Fruit fly (Drosophila melanogaster) whole organism, prepupa: Measurements from ENCODE around the gene Fign.

Experiments
- Blimp-1 ChIP-seq: fragments of 200-800 bp; sonication (Bioruptor generic); optimal IDR thresholded peaks from 3 replicates; lab custom pipeline; 2017; ENCODE audit warnings: missing biosample characterization, missing genetic modification characterization, mild to moderate bottlenecking, moderate library complexity, missing genetic modification reagents
- CG11902 ChIP-seq: fragments of 200-800 bp; sonication (Bioruptor generic); optimal IDR thresholded peaks from 3 replicates; lab custom pipeline; 2016; ENCODE audit warnings: missing biosample characterization, missing genetic modification characterization
- CG15336 ChIP-seq: fragments of 200-800 bp; sonication (Bioruptor generic); IDR thresholded peaks from 2 replicates; pipeline ENCODE4 v1.3.6; 2022; ENCODE audit warnings: missing biosample characterization, missing genetic modification characterization
- CG32006 ChIP-seq: fragments of 200-800 bp; sonication (Bioruptor generic); optimal IDR thresholded peaks from 3 replicates; lab custom pipeline; 2017; ENCODE audit warnings: missing biosample characterization, mild to moderate bottlenecking, missing genetic modification characterization
- CG4318 ChIP-seq: fragments of 200-800 bp; sonication (Bioruptor generic); optimal IDR thresholded peaks from 3 replicates; lab custom pipeline; 2017; ENCODE audit warnings: missing biosample characterization, mild to moderate bottlenecking, missing genetic modification characterization
- CG6276 ChIP-seq: fragments of 200-800 bp; sonication (Bioruptor generic); optimal IDR thresholded peaks from 2 replicates; lab custom pipeline; 2017; ENCODE audit warnings: missing biosample characterization, mild to moderate bottlenecking, missing genetic modification characterization
- CG6792 ChIP-seq: fragments of 200-800 bp; sonication (Bioruptor generic); optimal IDR thresholded peaks from 3 replicates; lab custom pipeline; 2016; ENCODE audit warnings: missing biosample characterization, missing genetic modification characterization
- CG6808 ChIP-seq: fragments of 200-800 bp; sonication (Bioruptor generic); optimal IDR thresholded peaks from 3 replicates; lab custom pipeline; 2017; ENCODE audit warnings: missing biosample characterization, missing genetic modification characterization, mild to moderate bottlenecking, moderate library complexity, missing genetic modification reagents
- CG6854 ChIP-seq: fragments of 200-800 bp; sonication (Bioruptor generic); optimal IDR thresholded peaks from 2 replicates; lab custom pipeline; 2017; ENCODE audit warnings: missing biosample characterization, mild to moderate bottlenecking, missing genetic modification characterization
- CG7368 ChIP-seq: fragments of 200-800 bp; sonication (Bioruptor generic); optimal IDR thresholded peaks from 3 replicates; lab custom pipeline; 2016; ENCODE audit warnings: missing biosample characterization, missing genetic modification characterization
- CG8119 ChIP-seq: fragments of 200-800 bp; sonication (Bioruptor generic); IDR thresholded peaks from 3 replicates; pipeline ENCODE4 v1.3.6; 2022; ENCODE audit warnings: missing biosample characterization, missing genetic modification characterization
- CG8319 ChIP-seq: fragments of 200-800 bp; sonication (Bioruptor generic); optimal IDR thresholded peaks from 3 replicates; lab custom pipeline; 2016; ENCODE audit warnings: missing biosample characterization, missing genetic modification characterization
- CG8632 ChIP-seq: fragments of 200-800 bp; sonication (Bioruptor generic); optimal IDR thresholded peaks from 3 replicates; lab custom pipeline; 2016; ENCODE audit warnings: missing biosample characterization, missing genetic modification characterization
- CG9139 ChIP-seq: fragments of 200-800 bp; sonication (Bioruptor generic); optimal IDR thresholded peaks from 3 replicates; lab custom pipeline; 2017; ENCODE audit warnings: missing biosample characterization, mild to moderate bottlenecking, missing genetic modification characterization
- Eip75B ChIP-seq: fragments of 200-800 bp; sonication (Bioruptor generic); optimal IDR thresholded peaks from 3 replicates; lab custom pipeline; 2016; ENCODE audit warnings: missing biosample characterization, missing genetic modification characterization
- Eip78C ChIP-seq: fragments of 200-800 bp; sonication (Bioruptor generic); peaks from one replicate; lab custom pipeline; 2016; ENCODE audit warnings: missing biosample characterization, missing genetic modification characterization
- Eip93F ChIP-seq: fragments of 200-800 bp; sonication (Bioruptor generic); optimal IDR thresholded peaks from 2 replicates; lab custom pipeline; 2016; ENCODE audit warnings: missing biosample characterization, mild to moderate bottlenecking, missing genetic modification characterization
- Ets21C ChIP-seq: fragments of 200-800 bp; sonication (Bioruptor generic); optimal IDR thresholded peaks from 3 replicates; lab custom pipeline; 2016; ENCODE audit warnings: missing biosample characterization, missing genetic modification characterization
- Hr38 ChIP-seq: sonication (Bioruptor generic); optimal IDR thresholded peaks from 2 replicates; lab custom pipeline; 2016; ENCODE audit warnings: missing biosample characterization, missing genetic modification characterization
- Hr39 ChIP-seq: fragments of 200-800 bp; sonication (Bioruptor generic); optimal IDR thresholded peaks from 2 replicates; lab custom pipeline; 2016; ENCODE audit warnings: missing biosample characterization, missing genetic modification characterization
- Lpt ChIP-seq: fragments of 200-800 bp; sonication (Bioruptor generic); optimal IDR thresholded peaks from 3 replicates; lab custom pipeline; 2016; ENCODE audit warnings: missing biosample characterization, missing genetic modification characterization
- Met ChIP-seq: fragments of 200-800 bp; sonication (Bioruptor generic); optimal IDR thresholded peaks from 3 replicates; lab custom pipeline; 2016; ENCODE audit warnings: missing biosample characterization, missing genetic modification characterization
- Smox ChIP-seq: fragments of 200-800 bp; sonication (Bioruptor generic); optimal IDR thresholded peaks from 3 replicates; lab custom pipeline; 2016; ENCODE audit warnings: missing biosample characterization, missing genetic modification characterization
- Sox102F ChIP-seq: fragments of 200-800 bp; sonication (Bioruptor generic); optimal IDR thresholded peaks from 2 replicates; lab custom pipeline; 2016; ENCODE audit warnings: missing biosample characterization, mild to moderate bottlenecking, missing genetic modification characterization
- Sox14 ChIP-seq: fragments of 200-800 bp; sonication (Bioruptor generic); optimal IDR thresholded peaks from 3 replicates; lab custom pipeline; 2016; ENCODE audit warnings: missing biosample characterization, missing genetic modification characterization
- Sox15 ChIP-seq: fragments of 200-800 bp; sonication (Bioruptor generic); optimal IDR thresholded peaks from 3 replicates; lab custom pipeline; 2016; ENCODE audit warnings: missing biosample characterization, missing genetic modification characterization
- achi ChIP-seq: fragments of 200-800 bp; sonication (Bioruptor generic); optimal IDR thresholded peaks from 3 replicates; lab custom pipeline; 2016; ENCODE audit warnings: missing biosample characterization, missing genetic modification characterization
- acj6 ChIP-seq: fragments of 200-800 bp; sonication (Bioruptor generic); optimal IDR thresholded peaks from 3 replicates; lab custom pipeline; 2016; ENCODE audit warnings: missing biosample characterization, missing genetic modification characterization
- dac ChIP-seq: fragments of 200-800 bp; sonication (Bioruptor generic); optimal IDR thresholded peaks from 2 replicates; lab custom pipeline; 2017; ENCODE audit warnings: missing biosample characterization, mild to moderate bottlenecking, missing genetic modification characterization
- dsx ChIP-seq: fragments of 200-800 bp; optimal IDR thresholded peaks from 3 replicates; lab custom pipeline; 2019; ENCODE audit warnings: missing biosample characterization, mild to moderate bottlenecking, missing genetic modification characterization, moderate library complexity; ENCODE audit not compliant: poor library complexity, severe bottlenecking
- eg ChIP-seq: fragments of 200-800 bp; sonication (Bioruptor generic); IDR thresholded peaks from 3 replicates; pipeline ENCODE4 v1.3.6; 2022; ENCODE audit warnings: missing biosample characterization, missing genetic modification characterization
- esn ChIP-seq: fragments of 200-800 bp; sonication (Bioruptor generic); optimal IDR thresholded peaks from 2 replicates; lab custom pipeline; 2016; ENCODE audit warnings: missing biosample characterization, mild to moderate bottlenecking, missing genetic modification characterization, moderate library complexity
- fd59A ChIP-seq: fragments of 200-800 bp; sonication (Bioruptor generic); optimal IDR thresholded peaks from 2 replicates; lab custom pipeline; 2017; ENCODE audit warnings: missing biosample characterization, mild to moderate bottlenecking, missing genetic modification characterization, missing genetic modification reagents
- fd85E ChIP-seq: fragments of 200-800 bp; sonication (Bioruptor generic); optimal IDR thresholded peaks from 3 replicates; lab custom pipeline; 2016; ENCODE audit warnings: missing biosample characterization, missing genetic modification characterization
- fkh ChIP-seq: fragments of 200-800 bp; sonication (Bioruptor generic); optimal IDR thresholded peaks from 3 replicates; lab custom pipeline; 2017; ENCODE audit warnings: missing biosample characterization, mild to moderate bottlenecking, missing genetic modification characterization, moderate library complexity
- lz ChIP-seq: fragments of 200-800 bp; sonication (Bioruptor generic); optimal IDR thresholded peaks from 3 replicates; lab custom pipeline; 2016; ENCODE audit warnings: missing biosample characterization, missing genetic modification characterization
- salr ChIP-seq, 2 experiments: fragments of 200-800 bp; sonication (Bioruptor generic); optimal IDR thresholded peaks; 3 replicates each; lab custom pipeline; 2016 to 2018; ENCODE audit warnings: missing biosample characterization in 2 of 2, missing genetic modification characterization in 2 of 2, mild to moderate bottlenecking in 1 of 2
- spab ChIP-seq: fragments of 200-800 bp; sonication (Bioruptor generic); optimal IDR thresholded peaks from 2 replicates; lab custom pipeline; 2017; ENCODE audit warnings: missing biosample characterization, mild to moderate bottlenecking, missing genetic modification characterization, missing genetic modification reagents
- svp ChIP-seq: fragments of 200-800 bp; sonication (Bioruptor generic); peaks from one replicate; lab custom pipeline; 2016; ENCODE audit warnings: missing biosample characterization, missing genetic modification characterization
- topi ChIP-seq: fragments of 200-800 bp; sonication (Bioruptor generic); optimal IDR thresholded peaks from 3 replicates; lab custom pipeline; 2016; ENCODE audit warnings: missing biosample characterization, missing genetic modification characterization
- vri ChIP-seq: fragments of 200-800 bp; sonication (Bioruptor generic); optimal IDR thresholded peaks from 3 replicates; lab custom pipeline; 2016; ENCODE audit warnings: missing biosample characterization, mild to moderate bottlenecking, missing genetic modification characterization

The Fign gene

DNA sequence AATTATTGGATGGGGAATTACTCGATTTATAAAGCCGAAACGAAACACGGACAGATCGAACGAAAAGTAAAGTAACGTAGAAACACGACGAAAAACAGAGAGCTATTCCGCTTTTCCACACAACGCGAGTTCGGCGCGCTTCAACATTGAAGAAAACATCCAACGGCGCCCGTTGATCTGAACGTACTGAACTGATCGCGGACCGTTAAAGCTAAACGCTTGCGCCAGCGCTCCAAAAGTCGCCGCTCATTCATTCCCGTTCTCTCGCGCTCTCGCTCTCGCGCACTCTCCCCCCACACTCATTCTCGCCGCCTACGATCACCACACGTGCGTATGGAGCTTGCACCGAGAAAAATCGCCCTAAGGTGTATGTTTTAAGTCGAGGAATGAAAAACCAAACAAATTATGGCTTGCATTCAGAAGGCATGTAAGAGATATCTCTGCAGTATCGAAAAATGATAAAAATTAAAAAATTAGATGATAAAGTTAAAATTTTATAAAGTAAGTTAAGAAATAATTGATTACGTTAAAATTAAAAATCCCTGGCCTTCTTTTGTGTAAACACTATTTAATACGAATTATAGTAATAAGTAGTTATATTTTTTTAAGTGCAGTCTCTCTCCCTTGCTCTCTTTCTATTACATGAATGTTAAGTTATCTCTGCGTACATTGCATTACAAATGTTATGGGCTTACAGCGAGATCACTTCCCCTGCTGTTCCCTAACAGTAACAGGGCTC lies 35.1 kb upstream of the Fign start, which contains the start of gene E23 (continued):
- TF ChIP-seq acj6 (GFP tag; lab: Kevin White, UChicago), result peak; percentile 99
- TF ChIP-seq spab (GFP tag; lab: Kevin White, UChicago), result peak; percentile 97
- TF ChIP-seq CG6792 (GFP tag; lab: Kevin White, UChicago), result peak; percentile 98
- TF ChIP-seq fkh (GFP tag; lab: Kevin White, UChicago), result peak; percentile 98
- peak; percentile 96 for TF ChIP-seq Sox15
- peak; percentile 97 for TF ChIP-seq Eip93F (GFP tag; lab: Kevin White, UChicago)
- peak; percentile 98 for TF ChIP-seq Smox (GFP tag; lab: Kevin White, UChicago)
- peak; percentile 97 for TF ChIP-seq dsx (GFP tag; lab: Kevin White, UChicago)
- TF ChIP-seq Lpt, result peak; percentile 98
- TF ChIP-seq topi (GFP tag; lab: Kevin White, UChicago), result peak; percentile 98
- peak; percentile 99 for TF ChIP-seq CG6276 (GFP tag; lab: Kevin White, UChicago)
- TF ChIP-seq fd59A (GFP tag; lab: Kevin White, UChicago), result peak; percentile 98
- peak; percentile 99 for TF ChIP-seq CG4318 (GFP tag; lab: Kevin White, UChicago)
- TF ChIP-seq CG8319 (GFP tag; lab: Kevin White, UChicago), result peak; percentile 96
- peak; percentile 99 for TF ChIP-seq CG15336 (GFP tag; lab: Robert Waterston, UW)

DNA sequence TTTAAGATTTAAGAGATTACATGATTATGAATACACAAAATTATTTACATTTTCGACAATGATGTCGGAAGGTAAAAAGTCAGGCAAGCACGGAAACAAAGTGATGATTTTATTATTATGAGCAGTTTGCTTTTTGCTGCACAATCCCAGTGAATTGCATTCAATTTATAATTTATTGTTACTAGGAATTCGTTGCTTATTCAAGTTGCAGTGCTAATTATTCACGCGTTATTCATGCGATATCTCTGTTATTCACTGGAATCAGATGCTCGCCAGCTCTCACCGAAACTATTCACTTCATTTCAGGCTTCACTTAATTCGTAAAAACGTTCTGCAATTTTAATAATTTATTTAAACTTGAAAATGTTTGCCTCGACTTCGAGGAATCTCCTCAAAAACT lies 34.1 kb upstream of the Fign start:
- no peak for TF ChIP-seq CG7368 (GFP tag; lab: Kevin White, UChicago)
- TF ChIP-seq esn (GFP tag; lab: Kevin White, UChicago), result no peak
- no peak for TF ChIP-seq CG11902
- no peak for TF ChIP-seq fd85E (GFP tag; lab: Kevin White, UChicago)
- TF ChIP-seq Sox14, result no peak
- no peak for TF ChIP-seq eg (GFP tag; lab: Robert Waterston, UW)
- peak; percentile 54 for TF ChIP-seq svp
- TF ChIP-seq CG6854 (GFP tag; lab: Kevin White, UChicago), result no peak

DNA sequence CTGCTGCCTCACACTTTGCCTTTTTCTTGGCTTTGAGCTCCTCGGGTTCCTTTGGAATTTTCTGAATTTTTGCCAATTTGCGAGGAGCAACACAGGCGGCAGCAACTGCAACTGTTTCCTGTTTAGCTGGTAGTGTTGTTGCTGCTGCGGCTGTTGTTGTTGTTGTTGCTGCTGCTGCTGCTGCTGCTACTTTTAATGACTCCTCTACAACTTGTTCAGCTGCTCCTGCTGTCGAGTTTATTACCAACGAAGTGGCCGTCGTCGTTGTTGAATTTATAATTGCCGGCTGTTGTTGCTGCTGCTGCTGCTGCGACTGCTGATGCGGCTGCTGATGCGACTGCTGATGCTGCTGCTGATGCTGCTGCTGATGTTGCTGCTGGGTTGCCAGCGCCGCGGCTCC lies 33.3 kb upstream of the Fign start:
- TF ChIP-seq Eip78C (GFP tag; lab: Kevin White, UChicago) (peak; percentile 61), Lpt (no peak), CG32006 (GFP tag; lab: Kevin White, UChicago) (no peak), Blimp-1 (GFP tag; lab: Kevin White, UChicago) (no peak), dsx (GFP tag; lab: Kevin White, UChicago) (peak; percentile 80), CG6854 (GFP tag; lab: Kevin White, UChicago) (no peak), Eip75B (GFP tag; lab: Kevin White, UChicago) (no peak), eg (GFP tag; lab: Robert Waterston, UW) (no peak), achi (no peak), CG6792 (GFP tag; lab: Kevin White, UChicago) (no peak), Smox (GFP tag; lab: Kevin White, UChicago) (no peak)

DNA sequence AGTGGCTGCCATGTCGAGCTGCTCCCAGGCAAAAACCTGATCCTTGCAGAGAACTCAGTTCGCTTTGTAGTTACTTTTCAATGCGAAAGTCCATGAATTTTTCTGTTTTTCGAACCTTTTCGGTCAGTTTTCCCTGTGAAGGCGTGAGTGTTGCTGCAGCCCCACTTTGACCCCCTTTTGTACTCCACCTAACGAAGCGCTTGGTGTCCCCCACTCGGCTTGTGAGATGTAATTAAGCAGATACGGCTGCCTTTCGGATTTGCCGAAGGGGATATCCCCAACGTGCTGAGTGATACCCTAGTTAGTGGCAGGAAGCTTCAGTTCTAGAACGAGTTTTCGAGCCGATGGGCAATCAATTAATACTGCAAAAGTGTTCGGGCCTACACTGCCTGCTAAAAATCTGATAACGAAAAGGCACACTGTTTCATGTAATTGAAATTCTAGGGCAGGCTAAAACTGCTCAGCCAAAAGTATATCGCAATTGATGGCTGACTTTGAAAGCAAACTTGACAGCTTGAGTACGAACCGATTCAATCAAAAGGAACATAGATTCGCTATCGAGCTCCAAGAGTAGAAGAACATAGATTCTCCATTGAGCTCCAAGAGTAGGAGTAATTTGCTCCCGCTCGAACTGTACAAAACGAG lies 32.0 kb upstream of the Fign start:
- TF ChIP-seq CG6792 (GFP tag; lab: Kevin White, UChicago), result peak; percentile 36
- TF ChIP-seq CG6854 (GFP tag; lab: Kevin White, UChicago), result no peak
- peak; percentile 7 for TF ChIP-seq lz (GFP tag; lab: Kevin White, UChicago)
- TF ChIP-seq vri (GFP tag; lab: Kevin White, UChicago), result no peak
- peak; percentile 10 for TF ChIP-seq Sox15
- TF ChIP-seq salr (GFP tag; optimal IDR thresholded peaks at IDR 0.05; lab: Kevin White, UChicago), result no peak
- peak; percentile 25 for TF ChIP-seq Hr39 (GFP tag; lab: Kevin White, UChicago)
- no peak for TF ChIP-seq fd85E (GFP tag; lab: Kevin White, UChicago)
- TF ChIP-seq CG9139 (GFP tag; lab: Kevin White, UChicago), result peak; percentile 4
- TF ChIP-seq dsx (GFP tag; lab: Kevin White, UChicago), result peak; percentile 80
- TF ChIP-seq Eip75B (GFP tag; lab: Kevin White, UChicago), result peak; percentile 25
- TF ChIP-seq Hr38, result no peak
- no peak for TF ChIP-seq CG6276 (GFP tag; lab: Kevin White, UChicago)
- no peak for TF ChIP-seq Ets21C (GFP tag; lab: Kevin White, UChicago)
- peak; percentile 29 for TF ChIP-seq Sox102F
- TF ChIP-seq Met (GFP tag; lab: Kevin White, UChicago), result peak; percentile 30
- TF ChIP-seq CG7368 (GFP tag; lab: Kevin White, UChicago), result no peak
- no peak for TF ChIP-seq CG8632 (GFP tag; lab: Kevin White, UChicago)
- TF ChIP-seq dac (GFP tag; lab: Kevin White, UChicago), result no peak
- 0 out of 3 replicates have a peak, but pooled peaks have one; percentile 33 for TF ChIP-seq CG8119 (GFP tag; lab: Robert Waterston, UW)
- TF ChIP-seq svp, result peak; percentile 66
- TF ChIP-seq CG15336 (GFP tag; lab: Robert Waterston, UW), result no peak
- no peak for TF ChIP-seq Eip93F (GFP tag; lab: Kevin White, UChicago)
- TF ChIP-seq CG6808 (GFP tag; lab: Kevin White, UChicago), result peak; percentile 66
- peak; percentile 91 for TF ChIP-seq Eip78C (GFP tag; lab: Kevin White, UChicago)
